Fruit fly (Drosophila melanogaster) whole organism, pupa: ENCODE results near the gene BBIP1.

ENCODE experiments used
- CG10348 ChIP-seq: fragments of 200-800 bp; sonication (Bioruptor generic); IDR thresholded peaks from 2 replicates; pipeline ENCODE4 v1.3.6; 2022; ENCODE audit warnings: missing biosample characterization, missing genetic modification characterization
- CG12605 ChIP-seq: fragments of 200-800 bp; sonication (Bioruptor generic); IDR thresholded peaks from 2 replicates; pipeline ENCODE4 v1.3.6; 2022; ENCODE audit warnings: missing biosample characterization, missing genetic modification characterization
- CG13204 ChIP-seq: fragments of 200-800 bp; sonication (Bioruptor generic); optimal IDR thresholded peaks from 2 replicates; lab custom pipeline; 2018; ENCODE audit warnings: missing biosample characterization, mild to moderate bottlenecking, missing genetic modification characterization, moderate library complexity
- CG14655 ChIP-seq: fragments of 200-800 bp; sonication (Bioruptor generic); optimal IDR thresholded peaks from 3 replicates; lab custom pipeline; 2017; ENCODE audit warnings: mild to moderate bottlenecking, missing biosample characterization, missing genetic modification reagents, missing genetic modification characterization
- CG15710 ChIP-seq: fragments of 200-800 bp; sonication (Bioruptor generic); optimal IDR thresholded peaks from 2 replicates; lab custom pipeline; 2018; ENCODE audit warnings: missing biosample characterization, mild to moderate bottlenecking, missing genetic modification characterization, moderate library complexity
- CG17806 ChIP-seq: fragments of 200-800 bp; sonication (Bioruptor generic); optimal IDR thresholded peaks from 2 replicates; lab custom pipeline; 2018; ENCODE audit warnings: missing biosample characterization, mild to moderate bottlenecking, missing genetic modification characterization, moderate library complexity
- CG32121 ChIP-seq: fragments of 200-800 bp; sonication (Bioruptor generic); IDR thresholded peaks from 2 replicates; pipeline ENCODE4 v1.3.6; 2022; ENCODE audit warnings: missing biosample characterization, missing genetic modification characterization
- CG34367 ChIP-seq: fragments of 200-800 bp; sonication (Bioruptor generic); optimal IDR thresholded peaks from 2 replicates; lab custom pipeline; 2018; ENCODE audit warnings: missing biosample characterization, mild to moderate bottlenecking, missing genetic modification characterization
- CG4496 ChIP-seq: fragments of 200-800 bp; sonication (Bioruptor generic); IDR thresholded peaks from 3 replicates; pipeline ENCODE4 v1.3.6; 2022; ENCODE audit warnings: missing biosample characterization, missing genetic modification characterization
- CG8159 ChIP-seq: fragments of 200-800 bp; sonication (Bioruptor generic); optimal IDR thresholded peaks from 3 replicates; lab custom pipeline; 2018; ENCODE audit warnings: missing biosample characterization, mild to moderate bottlenecking, missing genetic modification characterization, moderate library complexity
- CG8301 ChIP-seq: fragments of 200-800 bp; sonication (Bioruptor generic); optimal IDR thresholded peaks from 2 replicates; lab custom pipeline; 2018; ENCODE audit warnings: missing biosample characterization, mild to moderate bottlenecking, missing genetic modification characterization
- CG9948 ChIP-seq: fragments of 200-800 bp; sonication (Bioruptor generic); optimal IDR thresholded peaks from 2 replicates; lab custom pipeline; 2018; ENCODE audit warnings: missing biosample characterization, mild to moderate bottlenecking, missing genetic modification characterization, moderate library complexity
- D1 ChIP-seq: fragments of 200-800 bp; sonication (Bioruptor generic); optimal IDR thresholded peaks from 2 replicates; lab custom pipeline; 2018; ENCODE audit warnings: missing biosample characterization, mild to moderate bottlenecking, missing genetic modification characterization, moderate library complexity
- EcR ChIP-seq: fragments of 200-800 bp; sonication (Bioruptor generic); optimal IDR thresholded peaks from 3 replicates; lab custom pipeline; 2019; ENCODE audit warnings: missing biosample characterization, missing genetic modification characterization, mild to moderate bottlenecking, moderate library complexity, missing genetic modification reagents
- Ets98B ChIP-seq: fragments of 200-800 bp; sonication (Bioruptor generic); IDR thresholded peaks from 2 replicates; pipeline ENCODE4 v1.3.6; 2022; ENCODE audit warnings: missing biosample characterization, missing genetic modification characterization
- Pif1A ChIP-seq: fragments of 200-800 bp; sonication (Bioruptor generic); optimal IDR thresholded peaks from 3 replicates; lab custom pipeline; 2016; ENCODE audit warnings: missing biosample characterization, missing genetic modification characterization
- Pif1B ChIP-seq: fragments of 200-800 bp; sonication (Bioruptor generic); optimal IDR thresholded peaks from 3 replicates; lab custom pipeline; 2016; ENCODE audit warnings: missing biosample characterization, missing genetic modification characterization
- Snoo ChIP-seq: fragments of 200-800 bp; sonication (Bioruptor generic); optimal IDR thresholded peaks from 3 replicates; lab custom pipeline; 2017; ENCODE audit warnings: missing biosample characterization, mild to moderate bottlenecking, missing genetic modification characterization, inconsistent platforms
- fd96Ca ChIP-seq: fragments of 200-800 bp; sonication (Bioruptor generic); IDR thresholded peaks from 3 replicates; pipeline ENCODE4 v1.3.6; 2022; ENCODE audit warnings: missing biosample characterization, missing genetic modification characterization
- gl ChIP-seq: fragments of 200-800 bp; sonication (Bioruptor generic); optimal IDR thresholded peaks from 2 replicates; lab custom pipeline; 2018; ENCODE audit warnings: missing biosample characterization, mild to moderate bottlenecking, missing genetic modification characterization
- rn ChIP-seq: fragments of 200-800 bp; sonication (Bioruptor generic); IDR thresholded peaks from 2 replicates; pipeline ENCODE4 v1.3.6; 2022; ENCODE audit warnings: missing biosample characterization, missing genetic modification characterization

The BBIP1 gene

dm6 chr3R:9441134-9441533 lies 36.9 kb downstream of the BBIP1 start:
- TF ChIP-seq D1 (tag; lab: Kevin White, UChicago): no peak
- no peak for TF ChIP-seq EcR
- TF ChIP-seq CG12605 (GFP tag; lab: Robert Waterston, UW): no peak
- TF ChIP-seq gl: no peak
- TF ChIP-seq CG34367: no peak
- TF ChIP-seq CG14655: no peak
- TF ChIP-seq CG8301 (tag; lab: Kevin White, UChicago): no peak
- TF ChIP-seq fd96Ca (GFP tag; lab: Robert Waterston, UW): no peak
- TF ChIP-seq Pif1A (GFP tag; lab: Kevin White, UChicago): no peak
- no peak for TF ChIP-seq CG10348
- TF ChIP-seq CG8159 (tag; lab: Kevin White, UChicago): no peak
- no peak for TF ChIP-seq rn (GFP tag; lab: Robert Waterston, UW)
- no peak for TF ChIP-seq CG17806
- TF ChIP-seq Snoo (tag; lab: Kevin White, UChicago): no peak
- no peak for TF ChIP-seq CG13204 (GFP tag; lab: Kevin White, UChicago)
- TF ChIP-seq, all 21 proteins: peak for 0

- TF ChIP-seq rn (GFP tag; lab: Robert Waterston, UW): no peak
- no peak for TF ChIP-seq gl
- TF ChIP-seq CG34367: no peak
- no peak for TF ChIP-seq CG10348
Measured at dm6 chr3R:9441996-9442395, 37.8 kb downstream of the BBIP1 start.

DNA sequence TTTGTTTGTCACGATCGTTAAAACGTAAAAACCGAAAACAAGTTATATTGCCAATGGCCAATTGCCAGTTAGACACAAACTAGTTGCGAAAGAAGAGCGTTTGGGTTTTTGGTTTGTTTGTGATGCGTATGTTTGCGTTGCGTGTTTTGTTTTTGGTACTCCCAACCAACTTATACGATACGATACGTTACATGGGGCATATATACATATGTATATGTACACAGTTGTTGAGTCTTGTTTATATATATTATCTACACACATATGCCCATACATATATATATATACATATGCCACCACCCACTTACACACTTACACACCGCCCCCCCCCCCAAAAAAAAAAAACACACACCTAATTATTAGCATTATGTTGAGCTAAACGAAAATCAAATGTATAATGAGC lies 44.1 kb downstream of the BBIP1 start:
- TF ChIP-seq Snoo (tag; lab: Kevin White, UChicago) (no peak), CG12605 (GFP tag; lab: Robert Waterston, UW) (no peak), CG15710 (tag; lab: Kevin White, UChicago) (no peak), CG32121 (no peak), CG4496 (no peak), fd96Ca (GFP tag; lab: Robert Waterston, UW) (no peak), rn (GFP tag; lab: Robert Waterston, UW) (no peak), CG34367 (no peak), Ets98B (GFP tag; lab: Robert Waterston, UW) (no peak), D1 (tag; lab: Kevin White, UChicago) (no peak), Pif1B (GFP tag; lab: Kevin White, UChicago) (no peak), CG10348 (no peak), CG8301 (tag; lab: Kevin White, UChicago) (no peak), CG17806 (no peak), Pif1A (GFP tag; lab: Kevin White, UChicago) (no peak), CG9948 (tag; lab: Kevin White, UChicago) (no peak), CG13204 (GFP tag; lab: Kevin White, UChicago) (no peak), EcR (no peak)
- TF ChIP-seq, all 21 proteins: peak for 0

DNA sequence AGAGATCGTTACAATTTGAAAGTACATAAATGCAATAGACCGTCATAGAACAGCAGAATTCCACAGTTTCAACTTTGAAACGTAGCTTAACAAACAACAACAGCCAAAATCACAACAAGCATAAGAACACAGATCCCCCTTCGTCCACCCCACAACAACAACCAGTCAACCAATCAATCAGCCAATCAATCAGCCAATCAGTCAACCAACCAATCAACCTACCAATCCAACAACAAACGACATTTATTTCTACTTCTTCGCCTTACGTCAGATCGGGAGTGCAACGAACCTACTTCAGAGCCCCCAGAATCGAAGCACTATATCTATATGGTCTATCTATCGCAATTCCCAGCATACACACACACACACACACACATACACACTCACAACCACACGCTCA lies 46.5 kb downstream of the BBIP1 start:
- TF ChIP-seq CG12605 (GFP tag; lab: Robert Waterston, UW) (no peak), rn (GFP tag; lab: Robert Waterston, UW) (no peak), Snoo (tag; lab: Kevin White, UChicago) (no peak), Pif1B (GFP tag; lab: Kevin White, UChicago) (no peak), CG10348 (no peak), CG4496 (no peak), fd96Ca (GFP tag; lab: Robert Waterston, UW) (no peak), EcR (no peak), CG14655 (no peak), CG15710 (tag; lab: Kevin White, UChicago) (no peak), CG8301 (tag; lab: Kevin White, UChicago) (no peak)

- no peak for TF ChIP-seq Ets98B (GFP tag; lab: Robert Waterston, UW)
- TF ChIP-seq, all 21 proteins: peak for 0
Measured at dm6 chr3R:9454980-9455379, 50.8 kb downstream of the BBIP1 start.

dm6 chr3R:9456373-9456772 lies 52.2 kb downstream of the BBIP1 start, which contains the start of gene GstZ1:
Gene GstZ1 (minus strand): TSS chr3R:9456546.
- TF ChIP-seq Ets98B (GFP tag; lab: Robert Waterston, UW) (no peak), CG15710 (tag; lab: Kevin White, UChicago) (no peak), Pif1B (GFP tag; lab: Kevin White, UChicago) (no peak)
